Fruit fly (Drosophila melanogaster) whole organism, prepupa: ENCODE data around the gene CG42635.

ENCODE experiments used
- CG10631 ChIP-seq: fragments of 200-800 bp; sonication (Bioruptor generic); optimal IDR thresholded peaks from 2 replicates; lab custom pipeline; 2016; ENCODE audit warnings: missing biosample characterization, missing genetic modification characterization
- CG10669 ChIP-seq: fragments of 200-800 bp; sonication (Bioruptor generic); optimal IDR thresholded peaks from 3 replicates; lab custom pipeline; 2018; ENCODE audit warnings: missing biosample characterization, mild to moderate bottlenecking, missing genetic modification characterization, moderate library complexity
- CG11294 ChIP-seq: fragments of 200-800 bp; sonication (Bioruptor generic); IDR thresholded peaks from 2 replicates; pipeline ENCODE4 v1.3.6; 2022; ENCODE audit warnings: missing biosample characterization, missing genetic modification characterization
- CG11762 ChIP-seq: fragments of 200-800 bp; sonication (Bioruptor generic); optimal IDR thresholded peaks from 3 replicates; lab custom pipeline; 2016; ENCODE audit warnings: missing biosample characterization, missing genetic modification characterization; ENCODE audit not compliant: insufficient read depth
- CG11902 ChIP-seq: fragments of 200-800 bp; sonication (Bioruptor generic); optimal IDR thresholded peaks from 3 replicates; lab custom pipeline; 2016; ENCODE audit warnings: missing biosample characterization, missing genetic modification characterization
- CG15336 ChIP-seq: fragments of 200-800 bp; sonication (Bioruptor generic); IDR thresholded peaks from 2 replicates; pipeline ENCODE4 v1.3.6; 2022; ENCODE audit warnings: missing biosample characterization, missing genetic modification characterization
- CG16779 ChIP-seq: fragments of 200-800 bp; sonication (Bioruptor generic); optimal IDR thresholded peaks from 3 replicates; lab custom pipeline; 2017; ENCODE audit warnings: missing biosample characterization, mild to moderate bottlenecking, missing genetic modification characterization
- CG3032 ChIP-seq: fragments of 200-800 bp; optimal IDR thresholded peaks from 2 replicates; lab custom pipeline; 2019; ENCODE audit warnings: missing biosample characterization, mild to moderate bottlenecking, missing genetic modification characterization, moderate library complexity
- CG32006 ChIP-seq: fragments of 200-800 bp; sonication (Bioruptor generic); optimal IDR thresholded peaks from 3 replicates; lab custom pipeline; 2017; ENCODE audit warnings: missing biosample characterization, mild to moderate bottlenecking, missing genetic modification characterization
- CG34406 ChIP-seq: fragments of 200-800 bp; sonication (Bioruptor generic); optimal IDR thresholded peaks from 3 replicates; lab custom pipeline; 2016; ENCODE audit warnings: missing biosample characterization, missing genetic modification characterization
- CG3919 ChIP-seq: fragments of 200-800 bp; sonication (Bioruptor generic); optimal IDR thresholded peaks from 3 replicates; lab custom pipeline; 2016; ENCODE audit warnings: missing biosample characterization, missing genetic modification characterization
- CG4318 ChIP-seq: fragments of 200-800 bp; sonication (Bioruptor generic); optimal IDR thresholded peaks from 3 replicates; lab custom pipeline; 2017; ENCODE audit warnings: missing biosample characterization, mild to moderate bottlenecking, missing genetic modification characterization
- CG6163 ChIP-seq: fragments of 200-800 bp; sonication (Bioruptor generic); IDR thresholded peaks from 3 replicates; pipeline ENCODE4 v1.3.6; 2022; ENCODE audit warnings: missing biosample characterization, missing genetic modification characterization
- CG6276 ChIP-seq: fragments of 200-800 bp; sonication (Bioruptor generic); optimal IDR thresholded peaks from 2 replicates; lab custom pipeline; 2017; ENCODE audit warnings: missing biosample characterization, mild to moderate bottlenecking, missing genetic modification characterization
- CG6792 ChIP-seq: fragments of 200-800 bp; sonication (Bioruptor generic); optimal IDR thresholded peaks from 3 replicates; lab custom pipeline; 2016; ENCODE audit warnings: missing biosample characterization, missing genetic modification characterization
- CG6808 ChIP-seq: fragments of 200-800 bp; sonication (Bioruptor generic); optimal IDR thresholded peaks from 3 replicates; lab custom pipeline; 2017; ENCODE audit warnings: missing biosample characterization, missing genetic modification characterization, mild to moderate bottlenecking, moderate library complexity, missing genetic modification reagents
- CG6854 ChIP-seq: fragments of 200-800 bp; sonication (Bioruptor generic); optimal IDR thresholded peaks from 2 replicates; lab custom pipeline; 2017; ENCODE audit warnings: missing biosample characterization, mild to moderate bottlenecking, missing genetic modification characterization
- CG8119 ChIP-seq: fragments of 200-800 bp; sonication (Bioruptor generic); IDR thresholded peaks from 3 replicates; pipeline ENCODE4 v1.3.6; 2022; ENCODE audit warnings: missing biosample characterization, missing genetic modification characterization
- CG8632 ChIP-seq: fragments of 200-800 bp; sonication (Bioruptor generic); optimal IDR thresholded peaks from 3 replicates; lab custom pipeline; 2016; ENCODE audit warnings: missing biosample characterization, missing genetic modification characterization
- CG9139 ChIP-seq: fragments of 200-800 bp; sonication (Bioruptor generic); optimal IDR thresholded peaks from 3 replicates; lab custom pipeline; 2017; ENCODE audit warnings: missing biosample characterization, mild to moderate bottlenecking, missing genetic modification characterization
- Eip75B ChIP-seq: fragments of 200-800 bp; sonication (Bioruptor generic); optimal IDR thresholded peaks from 3 replicates; lab custom pipeline; 2016; ENCODE audit warnings: missing biosample characterization, missing genetic modification characterization
- Eip78C ChIP-seq: fragments of 200-800 bp; sonication (Bioruptor generic); peaks from one replicate; lab custom pipeline; 2016; ENCODE audit warnings: missing biosample characterization, missing genetic modification characterization
- Ets96B ChIP-seq: fragments of 200-800 bp; optimal IDR thresholded peaks from 2 replicates; lab custom pipeline; 2019; ENCODE audit warnings: missing biosample characterization, mild to moderate bottlenecking, missing genetic modification characterization, moderate library complexity
- Gug ChIP-seq: fragments of 200-800 bp; sonication (Bioruptor generic); IDR thresholded peaks from 2 replicates; pipeline ENCODE4 v1.3.6; 2022; ENCODE audit warnings: missing biosample characterization, missing genetic modification characterization
- Hr38 ChIP-seq: sonication (Bioruptor generic); optimal IDR thresholded peaks from 2 replicates; lab custom pipeline; 2016; ENCODE audit warnings: missing biosample characterization, missing genetic modification characterization
- Hr39 ChIP-seq: fragments of 200-800 bp; sonication (Bioruptor generic); optimal IDR thresholded peaks from 2 replicates; lab custom pipeline; 2016; ENCODE audit warnings: missing biosample characterization, missing genetic modification characterization
- Lpt ChIP-seq: fragments of 200-800 bp; sonication (Bioruptor generic); optimal IDR thresholded peaks from 3 replicates; lab custom pipeline; 2016; ENCODE audit warnings: missing biosample characterization, missing genetic modification characterization
- Met ChIP-seq: fragments of 200-800 bp; sonication (Bioruptor generic); optimal IDR thresholded peaks from 3 replicates; lab custom pipeline; 2016; ENCODE audit warnings: missing biosample characterization, missing genetic modification characterization
- OdsH ChIP-seq: fragments of 200-800 bp; sonication (Bioruptor generic); optimal IDR thresholded peaks from 3 replicates; lab custom pipeline; 2016; ENCODE audit warnings: missing biosample characterization, missing genetic modification characterization
- Smox ChIP-seq: fragments of 200-800 bp; sonication (Bioruptor generic); optimal IDR thresholded peaks from 3 replicates; lab custom pipeline; 2016; ENCODE audit warnings: missing biosample characterization, missing genetic modification characterization
- Sox14 ChIP-seq: fragments of 200-800 bp; sonication (Bioruptor generic); optimal IDR thresholded peaks from 3 replicates; lab custom pipeline; 2016; ENCODE audit warnings: missing biosample characterization, missing genetic modification characterization
- Sox15 ChIP-seq: fragments of 200-800 bp; sonication (Bioruptor generic); optimal IDR thresholded peaks from 3 replicates; lab custom pipeline; 2016; ENCODE audit warnings: missing biosample characterization, missing genetic modification characterization
- acj6 ChIP-seq: fragments of 200-800 bp; sonication (Bioruptor generic); optimal IDR thresholded peaks from 3 replicates; lab custom pipeline; 2016; ENCODE audit warnings: missing biosample characterization, missing genetic modification characterization
- dsx ChIP-seq: fragments of 200-800 bp; optimal IDR thresholded peaks from 3 replicates; lab custom pipeline; 2019; ENCODE audit warnings: missing biosample characterization, mild to moderate bottlenecking, missing genetic modification characterization, moderate library complexity; ENCODE audit not compliant: poor library complexity, severe bottlenecking
- eg ChIP-seq: fragments of 200-800 bp; sonication (Bioruptor generic); IDR thresholded peaks from 3 replicates; pipeline ENCODE4 v1.3.6; 2022; ENCODE audit warnings: missing biosample characterization, missing genetic modification characterization
- esn ChIP-seq: fragments of 200-800 bp; sonication (Bioruptor generic); optimal IDR thresholded peaks from 2 replicates; lab custom pipeline; 2016; ENCODE audit warnings: missing biosample characterization, mild to moderate bottlenecking, missing genetic modification characterization, moderate library complexity
- fd59A ChIP-seq: fragments of 200-800 bp; sonication (Bioruptor generic); optimal IDR thresholded peaks from 2 replicates; lab custom pipeline; 2017; ENCODE audit warnings: missing biosample characterization, mild to moderate bottlenecking, missing genetic modification characterization, missing genetic modification reagents
- fd85E ChIP-seq: fragments of 200-800 bp; sonication (Bioruptor generic); optimal IDR thresholded peaks from 3 replicates; lab custom pipeline; 2016; ENCODE audit warnings: missing biosample characterization, missing genetic modification characterization
- fkh ChIP-seq: fragments of 200-800 bp; sonication (Bioruptor generic); optimal IDR thresholded peaks from 3 replicates; lab custom pipeline; 2017; ENCODE audit warnings: missing biosample characterization, mild to moderate bottlenecking, missing genetic modification characterization, moderate library complexity
- lz ChIP-seq: fragments of 200-800 bp; sonication (Bioruptor generic); optimal IDR thresholded peaks from 3 replicates; lab custom pipeline; 2016; ENCODE audit warnings: missing biosample characterization, missing genetic modification characterization
- net ChIP-seq: fragments of 200-800 bp; sonication (Bioruptor generic); optimal IDR thresholded peaks from 3 replicates; lab custom pipeline; 2016; ENCODE audit warnings: missing biosample characterization, missing genetic modification characterization
- salr ChIP-seq, 2 experiments: fragments of 200-800 bp; sonication (Bioruptor generic); optimal IDR thresholded peaks; 3 replicates each; lab custom pipeline; 2016 to 2018; ENCODE audit warnings: missing biosample characterization in 2 of 2, missing genetic modification characterization in 2 of 2, mild to moderate bottlenecking in 1 of 2
- spab ChIP-seq: fragments of 200-800 bp; sonication (Bioruptor generic); optimal IDR thresholded peaks from 2 replicates; lab custom pipeline; 2017; ENCODE audit warnings: missing biosample characterization, mild to moderate bottlenecking, missing genetic modification characterization, missing genetic modification reagents
- svp ChIP-seq: fragments of 200-800 bp; sonication (Bioruptor generic); peaks from one replicate; lab custom pipeline; 2016; ENCODE audit warnings: missing biosample characterization, missing genetic modification characterization
- topi ChIP-seq: fragments of 200-800 bp; sonication (Bioruptor generic); optimal IDR thresholded peaks from 3 replicates; lab custom pipeline; 2016; ENCODE audit warnings: missing biosample characterization, missing genetic modification characterization
- vri ChIP-seq: fragments of 200-800 bp; sonication (Bioruptor generic); optimal IDR thresholded peaks from 3 replicates; lab custom pipeline; 2016; ENCODE audit warnings: missing biosample characterization, mild to moderate bottlenecking, missing genetic modification characterization

CG42635 gene

DNA sequence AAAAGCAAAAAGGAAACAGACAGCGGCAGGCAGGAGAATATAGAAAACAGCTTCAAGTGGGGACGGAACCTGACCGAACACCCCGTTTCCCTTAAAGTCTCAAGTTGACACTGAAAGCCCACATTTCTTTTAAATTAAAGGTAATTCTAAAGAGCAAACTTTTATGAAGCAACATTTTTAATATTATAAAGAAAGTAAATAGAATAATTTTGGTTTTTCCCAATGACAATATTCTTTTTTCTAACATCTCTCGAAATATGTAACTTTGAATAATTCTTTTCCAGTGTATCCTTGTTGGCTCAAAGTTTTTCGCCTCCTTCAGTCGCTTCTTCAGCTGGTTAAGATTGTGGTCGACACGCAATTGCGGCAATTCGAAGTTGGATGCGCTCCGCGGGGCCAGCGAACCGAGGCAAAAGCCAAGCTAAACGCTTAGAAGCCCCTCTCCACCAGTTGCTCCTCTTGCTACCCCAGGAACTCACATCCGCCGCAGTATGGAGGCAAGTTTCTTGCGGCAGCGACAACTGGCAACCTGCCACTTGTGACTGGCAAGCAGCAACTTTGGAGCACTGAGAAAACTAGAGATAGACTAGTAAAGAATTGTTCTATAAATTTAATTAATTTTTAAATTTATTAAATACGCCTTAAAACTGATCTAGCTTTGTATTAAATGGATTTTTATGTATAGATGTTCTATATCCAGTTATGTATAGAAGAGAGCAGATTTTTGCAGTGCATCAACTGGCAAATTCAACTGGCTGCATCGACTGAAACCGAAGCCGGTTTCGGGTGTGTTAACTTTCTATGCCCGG, 4.5 kb upstream of the CG42635 start (continued):
- TF ChIP-seq Hr39 (peak; percentile 44), CG6792 (GFP tag; lab: Kevin White, UChicago) (peak; percentile 53), Smox (peak; percentile 61), CG10631 (peak; percentile 74), CG32006 (peak; percentile 86), fd59A (peak; percentile 33), CG10669 (GFP tag; lab: Kevin White, UChicago) (peak; percentile 49), fkh (GFP tag; lab: Kevin White, UChicago) (no peak), net (GFP tag; lab: Kevin White, UChicago) (peak; percentile 61), Hr38 (GFP tag; lab: Kevin White, UChicago) (no peak), topi (GFP tag; lab: Kevin White, UChicago) (peak; percentile 64), vri (peak; percentile 40), Sox15 (GFP tag; lab: Kevin White, UChicago) (peak; percentile 4), CG8632 (peak; percentile 62), CG9139 (GFP tag; lab: Kevin White, UChicago) (peak; percentile 25), Gug (GFP tag; lab: Robert Waterston, UW) (peak; percentile 91), lz (GFP tag; lab: Kevin White, UChicago) (peak; percentile 63), dsx (GFP tag; lab: Kevin White, UChicago) (peak; percentile 66), Lpt (peak; percentile 68), Eip78C (peak; percentile 87), esn (GFP tag; lab: Kevin White, UChicago) (peak; percentile 73), salr (GFP tag; optimal IDR thresholded peaks at IDR 0.05; lab: Kevin White, UChicago) (peak in 1 of 2 experiments; percentile 76), Met (GFP tag; lab: Kevin White, UChicago) (peak; percentile 56)

DNA sequence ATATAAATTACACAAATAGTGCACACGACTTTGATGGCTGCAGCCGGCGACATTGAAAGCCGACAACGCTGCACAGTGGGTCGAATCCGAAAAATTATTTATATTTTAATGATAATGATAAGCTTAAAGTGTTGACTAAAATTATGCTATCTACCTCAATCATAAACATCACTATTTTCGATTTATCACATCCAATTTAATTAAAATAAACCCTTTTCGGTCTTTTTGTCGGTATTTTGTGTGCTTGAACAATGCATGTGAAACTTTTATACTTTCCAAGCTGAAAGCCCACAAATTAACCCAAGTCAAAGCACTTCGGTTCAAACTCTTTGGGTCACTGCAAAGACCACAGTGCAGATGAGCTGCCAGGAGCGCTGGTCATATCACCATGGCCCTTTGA, 2.3 kb upstream of the CG42635 start:
- TF ChIP-seq CG11762 = peak; percentile 0
- peak; percentile 51 for TF ChIP-seq Sox14
- peak; percentile 22 for TF ChIP-seq lz (GFP tag; lab: Kevin White, UChicago)
- peak; percentile 44; the same call in 2 of the 3 replicates for TF ChIP-seq CG6163 (GFP tag; lab: Robert Waterston, UW)
- TF ChIP-seq CG34406 (GFP tag; lab: Kevin White, UChicago) = peak; percentile 23
- TF ChIP-seq CG6792 (GFP tag; lab: Kevin White, UChicago) = peak; percentile 13
- TF ChIP-seq Met (GFP tag; lab: Kevin White, UChicago) = peak; percentile 14
- peak; percentile 4 for TF ChIP-seq CG6808 (GFP tag; lab: Kevin White, UChicago)
- peak; percentile 55 for TF ChIP-seq acj6 (GFP tag; lab: Kevin White, UChicago)
- peak; percentile 56 for TF ChIP-seq CG3919 (GFP tag; lab: Kevin White, UChicago)
- no peak for TF ChIP-seq dsx (GFP tag; lab: Kevin White, UChicago)
- peak; percentile 39; the same call in 1 of the 2 replicates for TF ChIP-seq Gug (GFP tag; lab: Robert Waterston, UW)
- TF ChIP-seq CG3032 (tag; lab: Kevin White, UChicago) = peak; percentile 32
- TF ChIP-seq vri = no peak
- TF ChIP-seq topi (GFP tag; lab: Kevin White, UChicago) = no peak
- TF ChIP-seq Ets96B (tag; lab: Kevin White, UChicago) = peak; percentile 45
- no peak for TF ChIP-seq fkh (GFP tag; lab: Kevin White, UChicago)
- TF ChIP-seq fd59A = peak; percentile 4
- peak; percentile 93 for TF ChIP-seq CG32006
- no peak for TF ChIP-seq CG11902 (GFP tag; lab: Kevin White, UChicago)
- peak; percentile 24 for TF ChIP-seq spab (GFP tag; lab: Kevin White, UChicago)
- no peak; the same call in 1 of the 2 replicates for TF ChIP-seq CG15336 (GFP tag; lab: Robert Waterston, UW)
- TF ChIP-seq eg = peak; percentile 61; the same call in 2 of the 3 replicates
- peak; percentile 14 for TF ChIP-seq Hr39
- peak; percentile 64 for TF ChIP-seq Lpt
- TF ChIP-seq CG6854 (GFP tag; lab: Kevin White, UChicago) = no peak
- peak; percentile 49 for TF ChIP-seq CG11294
- TF ChIP-seq CG6276 (GFP tag; lab: Kevin White, UChicago) = peak; percentile 73
- peak; percentile 42 for TF ChIP-seq net (GFP tag; lab: Kevin White, UChicago)
- TF ChIP-seq Eip75B (GFP tag; lab: Kevin White, UChicago) = peak; percentile 27
- TF ChIP-seq svp (GFP tag; lab: Kevin White, UChicago) = peak; percentile 52
- TF ChIP-seq CG10669 (GFP tag; lab: Kevin White, UChicago) = peak; percentile 5
- TF ChIP-seq CG8119 (GFP tag; lab: Robert Waterston, UW) = peak; percentile 85
- TF ChIP-seq CG16779 = peak; percentile 5
- TF ChIP-seq fd85E = no peak
- peak; percentile 36 for TF ChIP-seq CG8632
- TF ChIP-seq OdsH (GFP tag; lab: Kevin White, UChicago) = peak; percentile 70
- peak; percentile 88 for TF ChIP-seq CG4318
- TF ChIP-seq CG10631 = peak; percentile 47
